2 worm cellular contexts compared by ENCODE assay signal in genomic region chrIII:2368424-2368823, ce11.
TF ChIP-seq lines count a peak whose summit lies in the region.

Gene H04J21.4, minus strand, starts transcription at chrIII:2368524.

TF ChIP-seq in whole organism, L1 larva, 84 proteins besides CTCF, POLR2A, EP300 and RAD21:
- no peak for TF ChIP-seq pqm-1 (tag; optimal IDR thresholded peaks at IDR 0.05; lab: Kevin White, UChicago)
- TF ChIP-seq nhr-85 (tag; lab: Kevin White, UChicago), result peak; percentile 39
TF ChIP-seq in whole organism, L1 larva: peak in this region for 1.

TF ChIP-seq in whole organism, L4 larva, 104 proteins besides CTCF, POLR2A, EP300 and RAD21:
- TF ChIP-seq nhr-102 (tag; optimal IDR thresholded peaks at IDR 0.05; lab: Kevin White, UChicago), result no peak
- TF ChIP-seq aha-1 (tag; lab: Kevin White, UChicago), result peak; percentile 88

Comparison
In these comparisons a context has a peak if more than half of its experiments do, and no peak if none do; other contexts are left out.
1. Of the 29 proteins assayed by ChIP-seq in both whole organism, L4 larva and whole organism, L1 larva: peak only in whole organism, L4 larva: aha-1; only in whole organism, L1 larva: none; in both: none; in neither: 28.